Worm (Caenorhabditis elegans) whole organism, L4 larva: Measurements from ENCODE around the gene asb-1.

Experiments
- D1046.2 ChIP-seq: fragments of 200-800 bp; sonication (Bioruptor generic); IDR thresholded peaks from 2 replicates; pipeline ENCODE4 v1.3.6; 2022; ENCODE audit warnings: missing genetic modification characterization, missing compliant biosample characterization
- F10B5.3 ChIP-seq: sonication (generic microtip); optimal IDR thresholded peaks from 2 replicates; lab custom pipeline; 2016; ENCODE audit warnings: mild to moderate bottlenecking, missing genetic modification characterization, missing compliant biosample characterization
- F26F4.8 ChIP-seq: fragments of 200-800 bp; sonication (Bioruptor generic); conservative IDR thresholded peaks from 2 replicates; pipeline ENCODE4 v1.3.6; 2022; ENCODE audit warnings: missing genetic modification characterization, missing compliant biosample characterization
- F37D6.2 ChIP-seq: sonication (generic microtip); optimal IDR thresholded peaks from 2 replicates; lab custom pipeline; 2016; ENCODE audit warnings: mild to moderate bottlenecking, missing genetic modification characterization, missing compliant biosample characterization
- R02D3.7 ChIP-seq: fragments of 150-350 bp; sonication (generic microtip); optimal IDR thresholded peaks from 3 replicates; lab custom pipeline; 2014; ENCODE audit warnings: missing biosample characterization, missing genetic modification characterization
- T20F7.1 ChIP-seq: fragments of 200-800 bp; sonication (Bioruptor generic); optimal IDR thresholded peaks from 2 replicates; lab custom pipeline; 2018; ENCODE audit warnings: mild to moderate bottlenecking, missing genetic modification characterization, missing compliant biosample characterization
- Y105C5A.15 ChIP-seq: fragments of 200-800 bp; sonication (Bioruptor generic); IDR thresholded peaks from 2 replicates; pipeline ENCODE4 v1.3.6; 2022; ENCODE audit warnings: missing genetic modification characterization, missing compliant biosample characterization
- Y48G9A.11 ChIP-seq: fragments of 200-800 bp; sonication (Bioruptor generic); IDR thresholded peaks from 2 replicates; pipeline ENCODE4 v1.3.6; 2022; ENCODE audit warnings: missing genetic modification reagents, missing genetic modification characterization, missing compliant biosample characterization
- ZK546.5 ChIP-seq, 2 experiments: sonication (generic microtip); optimal IDR thresholded peaks; 2 replicates each; lab custom pipeline; 2017; ENCODE audit warnings: missing biosample characterization in 2 of 2, missing genetic modification characterization in 2 of 2
- aly-2 ChIP-seq: sonication (generic microtip); optimal IDR thresholded peaks from 2 replicates; lab custom pipeline; 2018; ENCODE audit warnings: missing biosample characterization, missing genetic modification characterization
- ama-1 ChIP-seq: fragments of 150-350 bp; optimal IDR thresholded peaks from 2 replicates; lab custom pipeline; 2014; ENCODE audit warnings: inconsistent platforms, mixed read lengths
- arid-1 ChIP-seq: fragments of 200-800 bp; sonication (Bioruptor generic); conservative IDR thresholded peaks from 2 replicates; pipeline ENCODE4 v1.3.6; 2022; ENCODE audit warnings: missing genetic modification reagents, missing genetic modification characterization, missing compliant biosample characterization
- ceh-44 ChIP-seq: fragments of 200-800 bp; sonication (Bioruptor generic); IDR thresholded peaks from 2 replicates; pipeline ENCODE4 v1.3.6; 2022; ENCODE audit warnings: missing genetic modification reagents, missing genetic modification characterization, missing compliant biosample characterization
- ceh-62 ChIP-seq: sonication (generic microtip); optimal IDR thresholded peaks from 2 replicates; lab custom pipeline; 2017; ENCODE audit warnings: missing biosample characterization, missing genetic modification characterization
- ceh-82 ChIP-seq: sonication (generic microtip); optimal IDR thresholded peaks from 2 replicates; lab custom pipeline; 2017; ENCODE audit warnings: missing biosample characterization, missing genetic modification characterization
- ces-1 ChIP-seq: fragments of 150-350 bp; sonication (generic microtip); optimal IDR thresholded peaks from 4 replicates; lab custom pipeline; 2014; ENCODE audit warnings: missing biosample characterization, missing genetic modification reagents, missing genetic modification characterization
- daf-16 ChIP-seq, 3 experiments: sonication (generic microtip); optimal IDR thresholded peaks; 2 replicates each; lab custom pipeline; 2016 to 2017; ENCODE audit warnings: missing genetic modification characterization in 3 of 3, missing genetic modification reagents in 3 of 3, mild to moderate bottlenecking in 2 of 3, missing compliant biosample characterization in 2 of 3, missing biosample characterization in 1 of 3, moderate library complexity in 1 of 3
- egl-27 ChIP-seq: sonication (generic microtip); optimal IDR thresholded peaks from 3 replicates; lab custom pipeline; 2017; ENCODE audit warnings: missing biosample characterization, missing genetic modification reagents, missing genetic modification characterization
- fkh-10 ChIP-seq: fragments of 150-350 bp; optimal IDR thresholded peaks from 2 replicates; lab custom pipeline; 2014; ENCODE audit warnings: missing biosample characterization, missing genetic modification reagents, missing genetic modification characterization
- gei-8 ChIP-seq: fragments of 200-800 bp; sonication (Bioruptor generic); optimal IDR thresholded peaks from 2 replicates; lab custom pipeline; 2018; ENCODE audit warnings: mild to moderate bottlenecking, missing genetic modification characterization, missing compliant biosample characterization
- hif-1 ChIP-seq, 2 experiments: sonication (generic microtip); optimal IDR thresholded peaks; 2 replicates each; lab custom pipeline; 2016 to 2017; ENCODE audit warnings: missing compliant biosample characterization in 2 of 2, missing genetic modification characterization in 2 of 2, missing genetic modification reagents in 2 of 2, missing genotype in 2 of 2, mild to moderate bottlenecking in 1 of 2
- hlh-30 ChIP-seq: sonication (generic microtip); optimal IDR thresholded peaks from 2 replicates; lab custom pipeline; 2017; ENCODE audit warnings: antibody characterized with exemption, mild to moderate bottlenecking, missing genetic modification characterization, missing compliant biosample characterization; ENCODE audit not compliant: insufficient read depth
- hmg-1.1 ChIP-seq: fragments of 200-800 bp; sonication (Bioruptor generic); IDR thresholded peaks from 2 replicates; pipeline ENCODE4 v1.3.6; 2022; ENCODE audit warnings: missing genetic modification reagents, missing genetic modification characterization, missing compliant biosample characterization
- jun-1 ChIP-seq: fragments of 150-350 bp; optimal IDR thresholded peaks from 2 replicates; lab custom pipeline; 2014; ENCODE audit warnings: missing biosample characterization, missing genetic modification reagents, missing genetic modification characterization
- lim-7 ChIP-seq: fragments of 200-800 bp; sonication (Bioruptor generic); IDR thresholded peaks from 2 replicates; pipeline ENCODE4 v1.3.6; 2022; ENCODE audit warnings: missing genetic modification characterization, missing compliant biosample characterization
- lin-13 ChIP-seq: fragments of 150-350 bp; optimal IDR thresholded peaks from 2 replicates; lab custom pipeline; 2014; ENCODE audit warnings: missing biosample characterization, missing genetic modification reagents, missing genetic modification characterization
- lin-29 ChIP-seq: fragments of 200-800 bp; sonication (Bioruptor generic); IDR thresholded peaks from 2 replicates; pipeline ENCODE4 v1.3.6; 2022; ENCODE audit warnings: missing genetic modification reagents, missing genetic modification characterization, missing compliant biosample characterization
- lin-39 ChIP-seq: fragments of 150-350 bp; optimal IDR thresholded peaks from 2 replicates; lab custom pipeline; 2014; ENCODE audit warnings: missing biosample characterization, missing genetic modification reagents, missing genetic modification characterization
- lsy-2 ChIP-seq, 2 experiments: fragments of 150-350 bp in 1 of 2; sonication (generic microtip) in 1 of 2; optimal IDR thresholded peaks; 2 replicates each; lab custom pipeline; 2014 to 2017; ENCODE audit warnings: missing biosample characterization in 2 of 2, missing genetic modification characterization in 2 of 2
- mdt-29 ChIP-seq: fragments of 200-800 bp; sonication (Bioruptor generic); IDR thresholded peaks from 2 replicates; pipeline ENCODE4 v1.3.6; 2022; ENCODE audit warnings: missing genetic modification reagents, missing genetic modification characterization, missing compliant biosample characterization
- nhr-102 ChIP-seq: sonication (generic microtip); optimal IDR thresholded peaks from 2 replicates; lab custom pipeline; 2016; ENCODE audit warnings: mild to moderate bottlenecking, missing genetic modification characterization, moderate library complexity, missing compliant biosample characterization
- nhr-111 ChIP-seq: fragments of 200-800 bp; sonication (Bioruptor generic); optimal IDR thresholded peaks from 2 replicates; lab custom pipeline; 2018; ENCODE audit warnings: mild to moderate bottlenecking, missing genetic modification characterization, missing compliant biosample characterization
- nhr-237 ChIP-seq: sonication (generic microtip); optimal IDR thresholded peaks from 2 replicates; lab custom pipeline; 2017; ENCODE audit warnings: missing biosample characterization, missing genetic modification characterization
- nhr-28 ChIP-seq: fragments of 150-350 bp; optimal IDR thresholded peaks from 2 replicates; lab custom pipeline; 2014; ENCODE audit warnings: missing biosample characterization, missing genetic modification characterization
- nhr-42 ChIP-seq: fragments of 200-800 bp; sonication (Bioruptor generic); IDR thresholded peaks from 2 replicates; pipeline ENCODE4 v1.3.6; 2022; ENCODE audit warnings: missing genetic modification characterization, missing compliant biosample characterization
- nhr-48 ChIP-seq: sonication (generic microtip); optimal IDR thresholded peaks from 2 replicates; lab custom pipeline; 2016; ENCODE audit warnings: mild to moderate bottlenecking, missing genetic modification characterization, missing compliant biosample characterization
- nhr-76 ChIP-seq: fragments of 150-350 bp; optimal IDR thresholded peaks from 2 replicates; lab custom pipeline; 2014; ENCODE audit warnings: missing biosample characterization, missing genetic modification characterization
- pha-4 ChIP-seq, 2 experiments: fragments of 150-350 bp in 1 of 2; fragments of 200-800 bp in 1 of 2; sonication (Bioruptor generic) in 1 of 2; IDR thresholded peaks in 1 of 2; optimal IDR thresholded peaks in 1 of 2; 2 replicates each; pipeline versions ENCODE4 v1.3.6 to Lab custom; 2014 to 2022; ENCODE audit warnings: missing genetic modification characterization in 2 of 2, missing genetic modification reagents in 2 of 2, missing biosample characterization in 1 of 2, missing compliant biosample characterization in 1 of 2
- pqm-1 ChIP-seq: sonication (generic microtip); optimal IDR thresholded peaks from 2 replicates; lab custom pipeline; 2017; ENCODE audit warnings: missing biosample characterization, missing genetic modification characterization
- rbr-2 ChIP-seq: sonication (generic microtip); optimal IDR thresholded peaks from 2 replicates; lab custom pipeline; 2016; ENCODE audit warnings: missing genotype, missing genetic modification characterization, missing compliant biosample characterization
- set-16 ChIP-seq: fragments of 200-800 bp; sonication (Bioruptor generic); IDR thresholded peaks from 2 replicates; pipeline ENCODE4 v1.3.6; 2022; ENCODE audit warnings: missing genetic modification reagents, missing genetic modification characterization, missing compliant biosample characterization
- skn-1 ChIP-seq: fragments of 150-350 bp; optimal IDR thresholded peaks from 2 replicates; lab custom pipeline; 2014; ENCODE audit warnings: missing biosample characterization, missing genetic modification characterization
- snpc-4 ChIP-seq: fragments of 150-350 bp; optimal IDR thresholded peaks from 2 replicates; lab custom pipeline; 2014; ENCODE audit warnings: missing biosample characterization, missing genetic modification characterization
- spr-1 ChIP-seq: sonication (generic microtip); optimal IDR thresholded peaks from 2 replicates; lab custom pipeline; 2016; ENCODE audit warnings: mild to moderate bottlenecking, missing genetic modification characterization, missing compliant biosample characterization
- unc-39 ChIP-seq: sonication (generic microtip); optimal IDR thresholded peaks from 2 replicates; lab custom pipeline; 2017; ENCODE audit warnings: missing biosample characterization, missing genetic modification characterization
- unc-62 ChIP-seq, 3 experiments: fragments of 150-350 bp in 1 of 3; sonication (generic microtip); optimal IDR thresholded peaks in 2 of 3; peaks in 1 of 3; 1 replicate in 1 of 3; 2 replicates in 2 of 3; lab custom pipeline; 2014 to 2017; ENCODE audit warnings: missing biosample characterization in 3 of 3, missing genetic modification characterization in 3 of 3, missing genetic modification reagents in 3 of 3, missing genotype in 1 of 3
- vab-7 ChIP-seq: fragments of 200-800 bp; sonication (Bioruptor generic); IDR thresholded peaks from 2 replicates; pipeline ENCODE4 v1.3.6; 2022; ENCODE audit warnings: missing genetic modification reagents, missing genetic modification characterization, missing compliant biosample characterization
- zfp-3 ChIP-seq: fragments of 200-800 bp; sonication (Bioruptor generic); conservative IDR thresholded peaks from 2 replicates; pipeline ENCODE4 v1.3.6; 2022; ENCODE audit warnings: missing genetic modification reagents, missing genetic modification characterization, missing compliant biosample characterization
- zip-11 ChIP-seq: fragments of 200-800 bp; sonication (Bioruptor generic); IDR thresholded peaks from 2 replicates; pipeline ENCODE4 v1.3.6; 2022; ENCODE audit warnings: missing genetic modification characterization, missing compliant biosample characterization
- ztf-11 ChIP-seq: fragments of 150-350 bp; optimal IDR thresholded peaks from 2 replicates; lab custom pipeline; 2014; ENCODE audit warnings: missing biosample characterization, missing genetic modification characterization
- ztf-7 ChIP-seq: fragments of 150-350 bp; optimal IDR thresholded peaks from 2 replicates; lab custom pipeline; 2014; ENCODE audit warnings: missing biosample characterization, missing genetic modification characterization

The asb-1 gene

DNA sequence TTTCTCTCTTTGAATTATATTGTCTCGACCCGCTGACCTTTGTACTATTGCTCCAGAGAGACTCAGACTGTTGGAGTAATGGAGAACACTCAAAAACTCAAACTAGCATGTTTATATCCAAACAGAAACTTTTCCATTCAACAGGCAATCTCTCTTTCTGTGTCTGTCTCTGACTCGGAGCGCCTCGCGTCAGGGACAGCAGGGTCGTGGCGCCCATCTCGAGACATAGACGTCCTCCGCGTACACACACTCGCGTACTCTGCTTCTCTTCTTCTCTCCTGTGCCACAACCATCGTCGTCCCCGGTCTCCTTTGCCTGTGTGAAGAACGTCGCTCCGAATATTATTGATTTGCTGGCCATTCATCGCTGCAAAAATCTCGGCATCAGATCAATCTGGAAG lies 43.7 kb downstream of the asb-1 start (continued):
- peak; percentile 39 for TF ChIP-seq F37D6.2 (tag; lab: Kevin White, UChicago)
- no peak for TF ChIP-seq nhr-76 (tag; lab: Kevin White, UChicago)
- TF ChIP-seq snpc-4 (tag; lab: Kevin White, UChicago), result no peak
- peak in 1 of 2 experiments; percentile 61 for TF ChIP-seq daf-16 (GFP tag; optimal IDR thresholded peaks at IDR 0.05; lab: Kevin White, UChicago)
- peak; percentile 82 for TF ChIP-seq daf-16 (tag; optimal IDR thresholded peaks at IDR 0.05; lab: Kevin White, UChicago)
- TF ChIP-seq fkh-10 (GFP tag; lab: Kevin White, UChicago), result peak; percentile 31
- no peak for TF ChIP-seq egl-27 (tag; lab: Kevin White, UChicago)
- TF ChIP-seq Y105C5A.15 (GFP tag; lab: Robert Waterston, UW), result no peak
- peak; percentile 91 for TF ChIP-seq nhr-28
- TF ChIP-seq pha-4 (GFP tag; IDR thresholded peaks at IDR 0.05; lab: Robert Waterston, UW), result peak; percentile 58
- TF ChIP-seq pha-4 (tag; optimal IDR thresholded peaks at IDR 0.05; lab: Kevin White, UChicago), result no peak
- TF ChIP-seq F10B5.3, result no peak
- TF ChIP-seq ZK546.5 (tag; optimal IDR thresholded peaks at IDR 0.05; lab: Kevin White, UChicago), result no peak
- TF ChIP-seq ceh-82, result no peak
- TF ChIP-seq skn-1 (tag; lab: Kevin White, UChicago), result no peak
- TF ChIP-seq lsy-2 (tag; optimal IDR thresholded peaks at IDR 0.05; lab: Kevin White, UChicago), result peak; percentile 49 to 78
- peak in 1 of 2 experiments; percentile 36 for TF ChIP-seq unc-62 (GFP tag; optimal IDR thresholded peaks at IDR 0.05 in 1 of 2; lab: Kevin White, UChicago)
- TF ChIP-seq unc-62 (tag; optimal IDR thresholded peaks at IDR 0.05; lab: Kevin White, UChicago), result no peak
- no peak for TF ChIP-seq nhr-237 (tag; lab: Kevin White, UChicago)
- peak; percentile 62 for TF ChIP-seq nhr-48 (tag; lab: Kevin White, UChicago)
- no peak for TF ChIP-seq R02D3.7
- 0 out of 2 replicates have a peak, but pooled peaks have one; percentile 31 for TF ChIP-seq vab-7 (GFP tag; lab: Robert Waterston, UW)
- no peak for TF ChIP-seq gei-8
- TF ChIP-seq hif-1 (tag; optimal IDR thresholded peaks at IDR 0.05; lab: Kevin White, UChicago), result peak in 1 of 2 experiments; percentile 66
- TF ChIP-seq ztf-7 (tag; lab: Kevin White, UChicago), result no peak
- no peak for TF ChIP-seq lim-7 (GFP tag; lab: Robert Waterston, UW)
- TF ChIP-seq zfp-3 (GFP tag; lab: Robert Waterston, UW), result no peak
- TF ChIP-seq ceh-62 (tag; lab: Kevin White, UChicago), result no peak
- TF ChIP-seq T20F7.1 (GFP tag; lab: Kevin White, UChicago), result peak; percentile 35
- TF ChIP-seq nhr-102 (tag; lab: Kevin White, UChicago), result no peak
- peak; percentile 72 for TF ChIP-seq rbr-2 (tag; lab: Kevin White, UChicago)
- TF ChIP-seq lin-39 (tag; lab: Kevin White, UChicago), result no peak
- 0 out of 2 replicates have a peak, but pooled peaks have one; percentile 17 for TF ChIP-seq ceh-44
- peak; percentile 78 for TF ChIP-seq hmg-1.1 (GFP tag; lab: Robert Waterston, UW)
- peak; percentile 74 for TF ChIP-seq set-16 (GFP tag; lab: Robert Waterston, UW)
- no peak for TF ChIP-seq F26F4.8
- peak; percentile 22 for TF ChIP-seq spr-1 (tag; lab: Kevin White, UChicago)
- no peak for TF ChIP-seq Y48G9A.11 (GFP tag; lab: Robert Waterston, UW)
- TF ChIP-seq jun-1 (tag; lab: Kevin White, UChicago), result no peak
- no peak for TF ChIP-seq D1046.2 (GFP tag; lab: Robert Waterston, UW)
- no peak for TF ChIP-seq ama-1
- peak; percentile 56; the same call in 1 of the 2 replicates for TF ChIP-seq arid-1 (GFP tag; lab: Robert Waterston, UW)
- no peak for TF ChIP-seq nhr-42 (GFP tag; lab: Robert Waterston, UW)
- TF ChIP-seq nhr-111 (GFP tag; lab: Kevin White, UChicago), result no peak
- no peak for TF ChIP-seq aly-2
- no peak for TF ChIP-seq zip-11 (GFP tag; lab: Robert Waterston, UW)
- TF ChIP-seq mdt-29 (GFP tag; lab: Robert Waterston, UW), result no peak
- TF ChIP-seq lin-29 (GFP tag; lab: Robert Waterston, UW), result no peak
- TF ChIP-seq ces-1, result no peak
- TF ChIP-seq lin-13, result peak; percentile 74
- peak; percentile 93 for TF ChIP-seq hlh-30 (tag; lab: Kevin White, UChicago)
- TF ChIP-seq unc-39 (tag; lab: Kevin White, UChicago), result no peak
- TF ChIP-seq pqm-1 (tag; lab: Kevin White, UChicago), result peak; percentile 71
- no peak for TF ChIP-seq ztf-11
